Fruit fly (Drosophila melanogaster): ENCODE measurements around the gene CG14259.

CG14259 gene

DNA sequence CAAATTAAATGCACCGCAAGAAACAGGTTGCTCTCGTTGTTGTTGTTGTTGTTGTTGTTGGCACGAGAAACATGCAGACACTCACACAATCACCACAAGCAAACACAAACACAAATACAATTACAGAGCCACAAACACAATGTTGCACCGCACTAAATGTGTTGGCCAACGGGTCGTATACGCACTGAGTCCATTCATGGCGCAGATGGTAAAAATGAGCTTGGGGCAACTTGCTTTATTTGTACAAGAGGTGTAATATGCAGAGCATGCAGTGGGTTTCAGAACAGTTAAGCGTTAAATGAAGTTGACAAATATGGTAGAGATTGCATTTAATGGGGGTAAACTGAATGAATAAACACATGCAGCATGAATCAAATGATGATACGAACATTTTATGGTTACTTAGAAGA, 43.6 kb downstream of the CG14259 start (continued):
- TF ChIP-seq ap (GFP tag; IDR thresholded peaks at IDR 0.05) (no peak), CG12942 (GFP tag; optimal IDR thresholded peaks at IDR 0.05) (no peak), bcd (GFP tag; optimal IDR thresholded peaks at IDR 0.05) (no peak), crc (GFP tag; optimal IDR thresholded peaks at IDR 0.05) (no peak), Dad (GFP tag; optimal IDR thresholded peaks at IDR 0.05) (no peak), CG9932 (GFP tag; IDR thresholded peaks at IDR 0.05) (no peak), D19A (tag; optimal IDR thresholded peaks at IDR 0.05) (peak; percentile 42), gsb (GFP tag; IDR thresholded peaks at IDR 0.05) (no peak), Dip2 (GFP tag; IDR thresholded peaks at IDR 0.05) (no peak), CrebB (tag; optimal IDR thresholded peaks at IDR 0.05) (peak; percentile 50), Drgx (GFP tag; IDR thresholded peaks at IDR 0.05) (peak; percentile 26; the same call in 1 of the 2 replicates), fd96Cb (tag; optimal IDR thresholded peaks at IDR 0.05) (peak; percentile 23), Dp (GFP tag; optimal IDR thresholded peaks at IDR 0.05) (no peak), pho (GFP tag; optimal IDR thresholded peaks at IDR 0.05) (no peak), inv (GFP tag; IDR thresholded peaks at IDR 0.05; ENCODE audit: partially characterized antibody) (no peak), Atf-2 (GFP tag; optimal IDR thresholded peaks at IDR 0.05) (no peak), CG5180 (GFP tag; optimal IDR thresholded peaks at IDR 0.05) (peak; percentile 80), CG16813 (GFP tag; IDR thresholded peaks at IDR 0.05; ENCODE audit: partially characterized antibody) (no peak), NfI (GFP tag; optimal IDR thresholded peaks at IDR 0.05) (no peak), cwo (GFP tag; optimal IDR thresholded peaks at IDR 0.05) (peak; percentile 2), maf-S (GFP tag; optimal IDR thresholded peaks at IDR 0.05) (no peak), chif (GFP tag; optimal IDR thresholded peaks at IDR 0.05) (no peak), ftz-f1 (GFP tag; optimal IDR thresholded peaks at IDR 0.05) (no peak), CG17385 (GFP tag; optimal IDR thresholded peaks at IDR 0.05) (peak; percentile 40), Mrtf (GFP tag; IDR thresholded peaks at IDR 0.05) (no peak), Ets65A (GFP tag) (no peak), NFAT (GFP tag; IDR thresholded peaks at IDR 0.05) (no peak), CG10543 (GFP tag; optimal IDR thresholded peaks at IDR 0.05) (no peak), chinmo (GFP tag; IDR thresholded peaks at IDR 0.05; ENCODE audit: partially characterized antibody) (no peak), CG31224 (GFP tag; IDR thresholded peaks at IDR 0.05) (no peak), CG12744 (GFP tag; optimal IDR thresholded peaks at IDR 0.05) (no peak), dimm (GFP tag; IDR thresholded peaks at IDR 0.05) (no peak), hb (GFP tag; IDR thresholded peaks at IDR 0.05; ENCODE audit: partially characterized antibody) (no peak), tio (GFP tag; optimal IDR thresholded peaks at IDR 0.05) (no peak), CG14667 (GFP tag; IDR thresholded peaks at IDR 0.05) (no peak), zf30C (GFP tag; optimal IDR thresholded peaks at IDR 0.05) (no peak), CG11398 (GFP tag; optimal IDR thresholded peaks at IDR 0.05) (no peak), oc (tag; optimal IDR thresholded peaks at IDR 0.05) (peak; percentile 62), CG9437 (GFP tag; optimal IDR thresholded peaks at IDR 0.05) (no peak), NK7.1 (GFP tag; optimal IDR thresholded peaks at IDR 0.05) (no peak), CG2199 (GFP tag; IDR thresholded peaks at IDR 0.05) (peak; percentile 64; the same call in 1 of the 3 replicates), Myb (GFP tag; optimal IDR thresholded peaks at IDR 0.05) (no peak), CG7357 (GFP tag; IDR thresholded peaks at IDR 0.05) (no peak), TFAM (GFP tag; optimal IDR thresholded peaks at IDR 0.05) (peak; percentile 10), CG3838 (GFP tag; optimal IDR thresholded peaks at IDR 0.05) (peak; percentile 22), CG2116 (GFP tag; optimal IDR thresholded peaks at IDR 0.05) (peak; percentile 2), CG13775 (GFP tag; optimal IDR thresholded peaks at IDR 0.05) (no peak), Camta (GFP tag; optimal IDR thresholded peaks at IDR 0.05) (peak; percentile 6), Sin3A (optimal IDR thresholded peaks at IDR 0.05) (no peak), CG9817 (tag; optimal IDR thresholded peaks at IDR 0.05) (no peak), CG7745 (tag; optimal IDR thresholded peaks at IDR 0.05) (no peak), Tbp (GFP tag; optimal IDR thresholded peaks at IDR 0.05) (no peak), zfh1 (GFP tag; IDR thresholded peaks at IDR 0.05) (0 out of 3 replicates have a peak, but pooled peaks have one; percentile 50)
